Fruit fly (Drosophila melanogaster): ENCODE results near the gene CG32638.

The CG32638 gene

DNA sequence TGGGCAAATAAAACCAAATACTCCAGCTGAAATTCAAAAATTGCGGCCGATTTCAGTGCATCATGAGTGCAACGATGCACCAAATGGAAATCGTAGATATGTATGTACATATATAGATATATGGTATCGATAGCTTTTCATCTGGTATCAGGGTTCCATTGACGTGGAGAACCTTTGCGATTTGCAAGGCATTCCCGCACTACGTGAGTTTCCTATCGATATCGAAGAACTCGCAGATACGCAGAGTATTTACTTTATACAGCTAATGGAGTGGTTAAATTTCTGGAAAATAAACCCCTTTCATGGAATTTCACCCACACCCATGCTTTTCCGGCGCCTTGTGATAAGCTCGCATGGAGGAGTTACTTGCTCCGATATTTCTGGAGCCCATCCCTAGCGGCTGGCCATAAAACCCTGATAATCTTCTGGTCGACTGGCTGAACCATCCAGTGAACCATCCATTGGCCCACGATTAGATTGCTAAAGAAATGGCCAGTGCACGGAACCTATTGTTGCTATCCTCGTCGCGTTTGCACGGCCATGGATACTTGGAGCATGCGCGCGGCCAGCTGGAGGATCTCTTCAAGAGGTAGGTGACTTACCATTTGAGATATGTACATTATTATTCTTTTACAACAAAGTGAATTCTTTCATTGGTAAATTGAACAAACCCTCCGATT, 34.4 kb downstream of the CG32638 start, which contains the start of gene CG2200:
Gene CG2200, plus strand, starts transcription at position 215 of the 680 bp plus-strand sequence.
- peak; percentile 61 for TF ChIP-seq Pif1A (GFP tag; optimal IDR thresholded peaks at IDR 0.05)
- peak; percentile 30 for TF ChIP-seq CG34367 (tag; optimal IDR thresholded peaks at IDR 0.05)
- TF ChIP-seq CG17806 (tag; optimal IDR thresholded peaks at IDR 0.05) = peak; percentile 54
- no peak for TF ChIP-seq EcR (GFP tag; optimal IDR thresholded peaks at IDR 0.05)
- TF ChIP-seq D1 (tag; optimal IDR thresholded peaks at IDR 0.05) = no peak
- TF ChIP-seq CG32121 (GFP tag; IDR thresholded peaks at IDR 0.05) = peak; percentile 74
- TF ChIP-seq CG12605 (GFP tag; IDR thresholded peaks at IDR 0.05) = peak; percentile 62
- TF ChIP-seq rn (GFP tag; IDR thresholded peaks at IDR 0.05) = 0 out of 2 replicates have a peak, but pooled peaks have one; percentile 10
- no peak for TF ChIP-seq CG10348 (GFP tag; IDR thresholded peaks at IDR 0.05)
- TF ChIP-seq CG13204 (GFP tag; optimal IDR thresholded peaks at IDR 0.05) = no peak
- TF ChIP-seq CG14655 (GFP tag; optimal IDR thresholded peaks at IDR 0.05) = no peak
- TF ChIP-seq CG15710 (tag; optimal IDR thresholded peaks at IDR 0.05) = peak; percentile 59
- TF ChIP-seq CG8301 (tag; optimal IDR thresholded peaks at IDR 0.05) = peak; percentile 24
- peak; percentile 77; the same call in 2 of the 3 replicates for TF ChIP-seq fd96Ca (GFP tag; IDR thresholded peaks at IDR 0.05)
- TF ChIP-seq Pif1B (GFP tag; optimal IDR thresholded peaks at IDR 0.05) = peak; percentile 57
- TF ChIP-seq Snoo (tag; optimal IDR thresholded peaks at IDR 0.05) = peak; percentile 63
- peak; percentile 42 for TF ChIP-seq CG8159 (tag; optimal IDR thresholded peaks at IDR 0.05)
- TF ChIP-seq gl (tag; optimal IDR thresholded peaks at IDR 0.05) = peak; percentile 30
- TF ChIP-seq CG9948 (tag; optimal IDR thresholded peaks at IDR 0.05) = peak; percentile 23
- TF ChIP-seq Ets98B (GFP tag; IDR thresholded peaks at IDR 0.05) = peak; percentile 76
- peak; percentile 69; the same call in 2 of the 3 replicates for TF ChIP-seq CG4496 (GFP tag; IDR thresholded peaks at IDR 0.05)

- no peak for TF ChIP-seq Ets98B (GFP tag; IDR thresholded peaks at IDR 0.05)
- no peak for TF ChIP-seq Pif1A (GFP tag; optimal IDR thresholded peaks at IDR 0.05)
- TF ChIP-seq gl (tag; optimal IDR thresholded peaks at IDR 0.05) = no peak
- no peak for TF ChIP-seq CG8301 (tag; optimal IDR thresholded peaks at IDR 0.05)
- TF ChIP-seq CG4496 (GFP tag; IDR thresholded peaks at IDR 0.05) = no peak
- no peak for TF ChIP-seq fd96Ca (GFP tag; IDR thresholded peaks at IDR 0.05)
- no peak for TF ChIP-seq CG17806 (tag; optimal IDR thresholded peaks at IDR 0.05)
- TF ChIP-seq CG12605 (GFP tag; IDR thresholded peaks at IDR 0.05) = no peak
- TF ChIP-seq CG10348 (GFP tag; IDR thresholded peaks at IDR 0.05) = no peak
- no peak for TF ChIP-seq CG34367 (tag; optimal IDR thresholded peaks at IDR 0.05)
- TF ChIP-seq rn (GFP tag; IDR thresholded peaks at IDR 0.05) = no peak
- no peak for TF ChIP-seq EcR (GFP tag; optimal IDR thresholded peaks at IDR 0.05)
- no peak for TF ChIP-seq CG15710 (tag; optimal IDR thresholded peaks at IDR 0.05)
- TF ChIP-seq Snoo (tag; optimal IDR thresholded peaks at IDR 0.05) = no peak
- TF ChIP-seq CG13204 (GFP tag; optimal IDR thresholded peaks at IDR 0.05) = no peak
- TF ChIP-seq CG32121 (GFP tag; IDR thresholded peaks at IDR 0.05) = no peak
- TF ChIP-seq D1 (tag; optimal IDR thresholded peaks at IDR 0.05) = no peak
- no peak for TF ChIP-seq CG9948 (tag; optimal IDR thresholded peaks at IDR 0.05)
- TF ChIP-seq CG8159 (tag; optimal IDR thresholded peaks at IDR 0.05) = no peak
These were observed 36.7 kb downstream of the CG32638 start for dm6 chrX:13091859-13092258.

dm6 chrX:13090656-13091261, 37.8 kb downstream of the CG32638 start, which contains the start of gene lic:
Gene lic, plus strand, starts transcription at chrX:13091145.
- TF ChIP-seq CG9948 (tag; optimal IDR thresholded peaks at IDR 0.05) = no peak
- no peak for TF ChIP-seq Snoo (tag; optimal IDR thresholded peaks at IDR 0.05)
- no peak for TF ChIP-seq CG32121 (GFP tag; IDR thresholded peaks at IDR 0.05)
- TF ChIP-seq CG15710 (tag; optimal IDR thresholded peaks at IDR 0.05) = no peak
- TF ChIP-seq CG17806 (tag; optimal IDR thresholded peaks at IDR 0.05) = no peak
- TF ChIP-seq EcR (GFP tag; optimal IDR thresholded peaks at IDR 0.05) = no peak
- TF ChIP-seq rn (GFP tag; IDR thresholded peaks at IDR 0.05) = no peak
- TF ChIP-seq CG12605 (GFP tag; IDR thresholded peaks at IDR 0.05) = no peak
- no peak for TF ChIP-seq Ets98B (GFP tag; IDR thresholded peaks at IDR 0.05)
- no peak for TF ChIP-seq CG13204 (GFP tag; optimal IDR thresholded peaks at IDR 0.05)
- no peak for TF ChIP-seq CG8159 (tag; optimal IDR thresholded peaks at IDR 0.05)
- no peak for TF ChIP-seq gl (tag; optimal IDR thresholded peaks at IDR 0.05)
- no peak for TF ChIP-seq fd96Ca (GFP tag; IDR thresholded peaks at IDR 0.05)
- TF ChIP-seq Pif1B (GFP tag; optimal IDR thresholded peaks at IDR 0.05) = no peak
- TF ChIP-seq CG4496 (GFP tag; IDR thresholded peaks at IDR 0.05) = no peak
- TF ChIP-seq CG8301 (tag; optimal IDR thresholded peaks at IDR 0.05) = no peak
- TF ChIP-seq CG10348 (GFP tag; IDR thresholded peaks at IDR 0.05) = no peak

- TF ChIP-seq CG8159 (tag; optimal IDR thresholded peaks at IDR 0.05) (peak; percentile 12), Pif1B (GFP tag; optimal IDR thresholded peaks at IDR 0.05) (no peak), CG10348 (GFP tag; IDR thresholded peaks at IDR 0.05) (no peak), fd96Ca (GFP tag; IDR thresholded peaks at IDR 0.05) (0 out of 3 replicates have a peak, but pooled peaks have one; percentile 13), CG8301 (tag; optimal IDR thresholded peaks at IDR 0.05) (peak; percentile 30), CG32121 (GFP tag; IDR thresholded peaks at IDR 0.05) (0 out of 2 replicates have a peak, but pooled peaks have one; percentile 42), Ets98B (GFP tag; IDR thresholded peaks at IDR 0.05) (no peak)
These were observed 38.5 kb downstream of the CG32638 start, which contains the start of gene hep for dm6 chrX:13089920-13090655. Gene hep, minus strand, starts transcription at chrX:13090434.

- TF ChIP-seq CG15710 (tag; optimal IDR thresholded peaks at IDR 0.05) (no peak), EcR (GFP tag; optimal IDR thresholded peaks at IDR 0.05) (no peak), CG9948 (tag; optimal IDR thresholded peaks at IDR 0.05) (no peak), gl (tag; optimal IDR thresholded peaks at IDR 0.05) (no peak), CG4496 (GFP tag; IDR thresholded peaks at IDR 0.05) (no peak), D1 (tag; optimal IDR thresholded peaks at IDR 0.05) (no peak), Snoo (tag; optimal IDR thresholded peaks at IDR 0.05) (no peak), Pif1B (GFP tag; optimal IDR thresholded peaks at IDR 0.05) (no peak), Ets98B (GFP tag; IDR thresholded peaks at IDR 0.05) (no peak)
These were observed 39.2 kb downstream of the CG32638 start for dm6 chrX:13089375-13089774.
